Fruit fly (Drosophila melanogaster): ENCODE measurements around the gene CG31287.

- no peak for TF ChIP-seq pan (optimal IDR thresholded peaks at IDR 0.05)
- no peak for TF ChIP-seq psq (optimal IDR thresholded peaks at IDR 0.05)
Observed at dm6 chr3R:16252898-16253412, 49.8 kb downstream of the CG31287 start.
